Worm (Caenorhabditis elegans): ENCODE results near the gene F23H12.10.

- TF ChIP-seq tbx-37 (GFP tag; conservative IDR thresholded peaks at IDR 0.05) (no peak), ama-1 (optimal IDR thresholded peaks at IDR 0.05) (no peak), ceh-36 (tag; optimal IDR thresholded peaks at IDR 0.05) (no peak), hnd-1 (tag; optimal IDR thresholded peaks at IDR 0.05) (no peak), B0310.2 (tag; optimal IDR thresholded peaks at IDR 0.05) (no peak), tra-4 (tag; optimal IDR thresholded peaks at IDR 0.05) (no peak), flt-1 (GFP tag; IDR thresholded peaks at IDR 0.05) (no peak), aly-1 (tag; optimal IDR thresholded peaks at IDR 0.05) (no peak), sea-1 (GFP tag; conservative IDR thresholded peaks at IDR 0.05) (no peak), ceh-13 (GFP tag; optimal IDR thresholded peaks at IDR 0.05) (no peak), hmg-4 (GFP tag; optimal IDR thresholded peaks at IDR 0.05) (no peak)
Observed at ce11 chrV:12329173-12329572, 44.9 kb downstream of the F23H12.10 start.

Measured in whole organism, early embryonic.